Fruit fly (Drosophila melanogaster) ovary, adult (tissue): Measurements from ENCODE around the gene sll.

Experiments used
- CG17801 ChIP-seq: fragments of 200-800 bp; optimal IDR thresholded peaks from 2 replicates; lab custom pipeline; 2019; ENCODE audit warnings: missing biosample characterization, mild to moderate bottlenecking, missing genetic modification characterization, moderate library complexity; ENCODE audit not compliant: partially characterized antibody

Gene sll

dm6 chr3R:17619726-17620282 lies 13.9 kb downstream of the sll start:
- TF ChIP-seq CG17801: peak; percentile 95

- TF ChIP-seq CG17801: no peak
Observed at dm6 chr3R:17622062-17622766, 16.3 kb downstream of the sll start, which contains the start of gene CG14323. CG14323 (minus strand) TSS chr3R:17622112.

- TF ChIP-seq CG17801: peak; percentile 33
Observed at dm6 chr3R:17624549-17624948, 18.6 kb downstream of the sll start.

- TF ChIP-seq CG17801: no peak
Observed at dm6 chr3R:17624968-17625367, 19.1 kb downstream of the sll start, which contains the start of gene AttD. AttD (plus strand) TSS chr3R:17625268.

- TF ChIP-seq CG17801: no peak
Observed at dm6 chr3R:17626827-17627226, 20.9 kb downstream of the sll start, which contains the start of gene CG14325. CG14325 (plus strand) TSS chr3R:17627127.

- no peak for TF ChIP-seq CG17801
Observed at dm6 chr3R:17630417-17630816, 24.5 kb downstream of the sll start, which contains the start of gene CG43175. CG43175 (plus strand) TSS chr3R:17630717.

dm6 chr3R:17631176-17631865 lies 25.4 kb downstream of the sll start:
- peak; percentile 75 for TF ChIP-seq CG17801

- TF ChIP-seq CG17801: no peak
Observed at dm6 chr3R:17644019-17644418, 38.1 kb downstream of the sll start.

- peak; percentile 28 for TF ChIP-seq CG17801
Observed at dm6 chr3R:17645239-17645638, 39.3 kb downstream of the sll start.

- TF ChIP-seq CG17801: no peak
Observed at dm6 chr3R:17646102-17647050, 40.5 kb downstream of the sll start.

dm6 chr3R:17647444-17647843 lies 41.5 kb downstream of the sll start, which contains the start of gene CG14322:
CG14322 (plus strand) TSS chr3R:17647679.
- TF ChIP-seq CG17801: no peak

- TF ChIP-seq CG17801: no peak
Observed at dm6 chr3R:17653879-17654278, 48.0 kb downstream of the sll start.

- no peak for TF ChIP-seq CG17801
Observed at dm6 chr3R:17655040-17655439, 49.1 kb downstream of the sll start.

- no peak for TF ChIP-seq CG17801
Observed at dm6 chr3R:17656923-17657322, 51.0 kb downstream of the sll start.
